Worm (Caenorhabditis elegans) whole organism, midembryonic: ENCODE data around the gene micu-1.

Experiments used
- cog-1 ChIP-seq: sonication (generic microtip); optimal IDR thresholded peaks from 2 replicates; lab custom pipeline; 2016; ENCODE audit warnings: missing genetic modification characterization, missing compliant biosample characterization
- flt-1 ChIP-seq: fragments of 200-800 bp; sonication (Bioruptor generic); IDR thresholded peaks from 2 replicates; pipeline ENCODE4 v1.3.6; 2022; ENCODE audit warnings: missing genetic modification characterization, missing compliant biosample characterization
- klf-2 ChIP-seq: fragments of 200-800 bp; sonication (Bioruptor generic); conservative IDR thresholded peaks from 2 replicates; pipeline ENCODE4 v1.3.6; 2022; ENCODE audit warnings: missing genetic modification reagents, missing genetic modification characterization, missing compliant biosample characterization
- med-1 ChIP-seq: sonication (generic microtip); optimal IDR thresholded peaks from 2 replicates; lab custom pipeline; 2017; ENCODE audit warnings: missing genetic modification characterization, mild to moderate bottlenecking, missing compliant biosample characterization, antibody characterized with exemption, missing genetic modification reagents; ENCODE audit not compliant: insufficient read depth
- tab-1 ChIP-seq: fragments of 200-800 bp; sonication (Bioruptor generic); IDR thresholded peaks from 2 replicates; pipeline ENCODE4 v1.3.6; 2022; ENCODE audit warnings: missing genetic modification characterization, missing compliant biosample characterization
- ztf-23 ChIP-seq: fragments of 200-800 bp; sonication (Bioruptor generic); IDR thresholded peaks from 2 replicates; pipeline ENCODE4 v1.3.6; 2022; ENCODE audit warnings: missing genetic modification reagents, missing genetic modification characterization, missing compliant biosample characterization

DNA sequence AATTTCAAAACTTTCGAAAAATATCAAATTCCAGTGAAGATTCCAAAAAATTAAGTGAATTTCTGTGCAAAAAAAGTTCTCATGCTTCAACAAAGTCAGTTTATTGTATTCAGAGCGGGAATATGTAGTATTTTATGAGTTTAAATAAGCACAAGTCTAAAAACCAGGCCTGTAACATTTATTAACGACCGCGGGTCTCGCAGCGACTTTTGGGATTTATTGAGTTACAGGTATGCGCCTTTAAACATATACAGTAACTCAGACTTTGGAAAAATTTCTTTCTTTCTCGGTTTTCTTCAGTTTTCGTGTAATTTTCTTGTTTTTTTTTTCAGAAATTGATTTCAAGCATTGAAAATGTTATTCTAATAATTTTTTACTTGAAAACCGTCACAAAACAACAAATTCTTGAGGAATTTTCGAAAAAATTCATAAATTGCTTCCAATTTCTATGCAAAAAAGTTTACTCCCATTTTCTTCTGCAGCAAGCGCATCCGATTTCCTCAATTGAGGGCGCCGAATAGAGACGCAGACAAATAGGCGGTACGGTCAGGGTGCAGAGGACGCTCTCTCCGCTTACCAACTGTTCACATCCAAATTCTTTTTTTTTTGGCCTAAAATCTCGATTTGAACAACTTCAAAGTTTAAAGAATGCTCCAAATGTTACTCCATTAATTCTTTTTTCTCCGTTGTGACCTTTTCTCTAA lies 13.8 kb downstream of the micu-1 start:
- no peak for TF ChIP-seq flt-1 (GFP tag; lab: Robert Waterston, UW)
- TF ChIP-seq klf-2 (GFP tag; lab: Robert Waterston, UW), result no peak
- TF ChIP-seq cog-1 (tag; lab: Kevin White, UChicago), result no peak
- no peak for TF ChIP-seq ztf-23
- TF ChIP-seq med-1 (GFP tag; lab: Kevin White, UChicago), result no peak
- TF ChIP-seq tab-1, result no peak
